Worm (Caenorhabditis elegans) whole organism, young adult: ENCODE measurements around the gene msp-142.

Source experiments
- B0019.2 ChIP-seq: fragments of 200-800 bp; sonication (Bioruptor generic); conservative IDR thresholded peaks from 2 replicates; pipeline ENCODE4 v1.3.6; 2022; ENCODE audit warnings: missing genetic modification reagents, missing genetic modification characterization, missing compliant biosample characterization
- B0336.3 ChIP-seq: fragments of 200-800 bp; sonication (Bioruptor generic); IDR thresholded peaks from 2 replicates; pipeline ENCODE4 v1.3.6; 2022; ENCODE audit warnings: missing genetic modification characterization, missing compliant biosample characterization
- F22D6.2 ChIP-seq: sonication (generic microtip); optimal IDR thresholded peaks from 2 replicates; lab custom pipeline; 2016; ENCODE audit warnings: mild to moderate bottlenecking, missing genetic modification characterization, missing compliant biosample characterization
- F33H1.4 ChIP-seq: fragments of 200-800 bp; sonication (Bioruptor generic); IDR thresholded peaks from 2 replicates; pipeline ENCODE4 v1.3.6; 2022; ENCODE audit warnings: missing genetic modification reagents, missing genetic modification characterization, missing compliant biosample characterization
- F37B4.10 ChIP-seq: fragments of 200-800 bp; sonication (Bioruptor generic); IDR thresholded peaks from 2 replicates; pipeline ENCODE4 v1.3.6; 2022; ENCODE audit warnings: missing genetic modification characterization, missing compliant biosample characterization
- F39B2.1 ChIP-seq: fragments of 200-800 bp; sonication (Bioruptor generic); IDR thresholded peaks from 2 replicates; pipeline ENCODE4 v1.3.6; 2022; ENCODE audit warnings: missing genetic modification reagents, missing genetic modification characterization, missing compliant biosample characterization
- F57A8.1 ChIP-seq: fragments of 200-800 bp; sonication (Bioruptor generic); optimal IDR thresholded peaks from 2 replicates; lab custom pipeline; 2018; ENCODE audit warnings: mild to moderate bottlenecking, missing genetic modification characterization, moderate library complexity, missing compliant biosample characterization
- Y53G8AR.9 ChIP-seq: fragments of 200-800 bp; sonication (Bioruptor generic); conservative IDR thresholded peaks from 2 replicates; pipeline ENCODE4 v1.3.6; 2022; ENCODE audit warnings: missing genetic modification reagents, missing genetic modification characterization, missing compliant biosample characterization
- Y56A3A.18 ChIP-seq: fragments of 200-800 bp; sonication (Bioruptor generic); IDR thresholded peaks from 2 replicates; pipeline ENCODE4 v1.3.6; 2022; ENCODE audit warnings: missing genetic modification reagents, missing genetic modification characterization, missing compliant biosample characterization
- atf-7 ChIP-seq: sonication (generic microtip); optimal IDR thresholded peaks from 2 replicates; lab custom pipeline; 2017; ENCODE audit warnings: mild to moderate bottlenecking, missing genetic modification characterization, missing compliant biosample characterization
- attf-6 ChIP-seq: fragments of 200-800 bp; sonication (Bioruptor generic); IDR thresholded peaks from 2 replicates; pipeline ENCODE4 v1.3.6; 2022; ENCODE audit warnings: missing genetic modification reagents, missing genetic modification characterization, missing compliant biosample characterization
- bed-2 ChIP-seq: fragments of 200-800 bp; sonication (Bioruptor generic); IDR thresholded peaks from 2 replicates; pipeline ENCODE4 v1.3.6; 2022; ENCODE audit warnings: missing genetic modification reagents, missing genetic modification characterization, missing compliant biosample characterization
- ccch-3 ChIP-seq: fragments of 200-800 bp; sonication (Bioruptor generic); optimal IDR thresholded peaks from 2 replicates; lab custom pipeline; 2018; ENCODE audit warnings: mild to moderate bottlenecking, missing genetic modification characterization, missing compliant biosample characterization
- ceh-100 ChIP-seq: fragments of 200-800 bp; sonication (Bioruptor generic); IDR thresholded peaks from 2 replicates; pipeline ENCODE4 v1.3.6; 2022; ENCODE audit warnings: missing genetic modification reagents, missing genetic modification characterization, missing compliant biosample characterization
- ceh-27 ChIP-seq: fragments of 200-800 bp; sonication (Bioruptor generic); optimal IDR thresholded peaks from 2 replicates; lab custom pipeline; 2018; ENCODE audit warnings: mild to moderate bottlenecking, missing genetic modification characterization, moderate library complexity, missing compliant biosample characterization
- ceh-58 ChIP-seq: fragments of 200-800 bp; sonication (Bioruptor generic); IDR thresholded peaks from 2 replicates; pipeline ENCODE4 v1.3.6; 2022; ENCODE audit warnings: missing genetic modification characterization, missing compliant biosample characterization
- chd-7 ChIP-seq: sonication (generic microtip); optimal IDR thresholded peaks from 2 replicates; lab custom pipeline; 2016; ENCODE audit warnings: mild to moderate bottlenecking, missing genetic modification characterization, moderate library complexity, missing compliant biosample characterization
- die-1 ChIP-seq: sonication (generic microtip); optimal IDR thresholded peaks from 2 replicates; lab custom pipeline; 2016; ENCODE audit warnings: missing genotype, mild to moderate bottlenecking, missing genetic modification characterization, missing compliant biosample characterization
- dox-1 ChIP-seq: fragments of 200-800 bp; sonication (Bioruptor generic); IDR thresholded peaks from 2 replicates; pipeline ENCODE4 v1.3.6; 2022; ENCODE audit warnings: missing genetic modification reagents, missing genetic modification characterization, missing compliant biosample characterization
- dpff-1 ChIP-seq: sonication (generic microtip); optimal IDR thresholded peaks from 2 replicates; lab custom pipeline; 2017; ENCODE audit warnings: mild to moderate bottlenecking, missing genetic modification characterization, missing compliant biosample characterization
- efl-1 ChIP-seq: fragments of 150-350 bp; optimal IDR thresholded peaks from 2 replicates; lab custom pipeline; 2014; ENCODE audit warnings: missing biosample characterization, missing genetic modification reagents, missing genetic modification characterization
- egl-44 ChIP-seq: fragments of 200-800 bp; sonication (Bioruptor generic); IDR thresholded peaks from 2 replicates; pipeline ENCODE4 v1.3.6; 2022; ENCODE audit warnings: missing genetic modification reagents, missing genetic modification characterization, missing compliant biosample characterization
- egrh-3 ChIP-seq: fragments of 200-800 bp; sonication (Bioruptor generic); IDR thresholded peaks from 2 replicates; pipeline ENCODE4 v1.3.6; 2022; ENCODE audit warnings: missing genetic modification reagents, missing genetic modification characterization, missing compliant biosample characterization
- ekl-4 ChIP-seq: fragments of 200-800 bp; sonication (Bioruptor generic); IDR thresholded peaks from 2 replicates; pipeline ENCODE4 v1.3.6; 2022; ENCODE audit warnings: missing genetic modification reagents, missing genetic modification characterization, missing compliant biosample characterization
- ets-4 ChIP-seq: fragments of 200-800 bp; sonication (Bioruptor generic); optimal IDR thresholded peaks from 2 replicates; lab custom pipeline; 2018; ENCODE audit warnings: mild to moderate bottlenecking, missing genetic modification characterization, missing compliant biosample characterization
- him-1 ChIP-seq: sonication (generic microtip); optimal IDR thresholded peaks from 2 replicates; lab custom pipeline; 2016; ENCODE audit warnings: missing genotype, missing genetic modification reagents, missing genetic modification characterization, missing compliant biosample characterization
- hlh-12 ChIP-seq: sonication (generic microtip); optimal IDR thresholded peaks from 2 replicates; lab custom pipeline; 2016; ENCODE audit warnings: missing genetic modification characterization, missing compliant biosample characterization
- lin-26 ChIP-seq: fragments of 200-800 bp; sonication (Bioruptor generic); IDR thresholded peaks from 2 replicates; pipeline ENCODE4 v1.3.6; 2022; ENCODE audit warnings: missing genetic modification reagents, missing genetic modification characterization, missing compliant biosample characterization
- lin-35 ChIP-seq, 3 experiments: fragments of 150-350 bp in 2 of 3; sonication (generic microtip) in 1 of 3; optimal IDR thresholded peaks; 2 replicates each; lab custom pipeline; 2014 to 2018; ENCODE audit warnings: missing biosample characterization in 3 of 3, missing genetic modification characterization in 3 of 3, missing genetic modification reagents in 3 of 3
- madf-6 ChIP-seq: fragments of 200-800 bp; sonication (Bioruptor generic); IDR thresholded peaks from 2 replicates; pipeline ENCODE4 v1.3.6; 2022; ENCODE audit warnings: missing genetic modification reagents, missing genetic modification characterization, missing compliant biosample characterization
- mel-28 ChIP-seq: sonication (generic microtip); optimal IDR thresholded peaks from 2 replicates; lab custom pipeline; 2016; ENCODE audit warnings: borderline replicate concordance, mild to moderate bottlenecking, missing genetic modification characterization, missing compliant biosample characterization
- nhr-80 ChIP-seq: sonication (generic microtip); optimal IDR thresholded peaks from 2 replicates; lab custom pipeline; 2016; ENCODE audit warnings: missing genetic modification characterization, missing compliant biosample characterization
- pbrm-1 ChIP-seq: fragments of 200-800 bp; sonication (Bioruptor generic); IDR thresholded peaks from 2 replicates; pipeline ENCODE4 v1.3.6; 2022; ENCODE audit warnings: missing genetic modification reagents, missing genetic modification characterization, missing compliant biosample characterization
- rcor-1 ChIP-seq: fragments of 200-800 bp; sonication (Bioruptor generic); IDR thresholded peaks from 2 replicates; pipeline ENCODE4 v1.3.6; 2022; ENCODE audit warnings: missing genetic modification reagents, missing genetic modification characterization, missing compliant biosample characterization
- repo-1 ChIP-seq: sonication (generic microtip); optimal IDR thresholded peaks from 2 replicates; lab custom pipeline; 2017; ENCODE audit warnings: mild to moderate bottlenecking, missing genetic modification characterization, missing compliant biosample characterization
- sdz-38 ChIP-seq: sonication (generic microtip); optimal IDR thresholded peaks from 2 replicates; lab custom pipeline; 2016; ENCODE audit warnings: missing genotype, missing genetic modification characterization, missing compliant biosample characterization
- snpc-3.4 ChIP-seq: sonication (generic microtip); optimal IDR thresholded peaks from 2 replicates; lab custom pipeline; 2017; ENCODE audit warnings: missing genetic modification characterization, mild to moderate bottlenecking, missing compliant biosample characterization, antibody characterized with exemption, moderate library complexity, missing genotype, missing genetic modification reagents
- snpc-4 ChIP-seq, 5 experiments: fragments of 150-350 bp in 1 of 5; sonication (generic microtip) in 4 of 5; optimal IDR thresholded peaks; 2 replicates each; lab custom pipeline; 2014 to 2018; ENCODE audit warnings: missing genetic modification characterization in 5 of 5, missing biosample characterization in 3 of 5, antibody characterized with exemption in 2 of 5, mild to moderate bottlenecking in 2 of 5, missing compliant biosample characterization in 2 of 5, missing genotype in 2 of 5, moderate library complexity in 2 of 5, missing genetic modification reagents in 1 of 5
- somi-1 ChIP-seq: fragments of 200-800 bp; sonication (Bioruptor generic); optimal IDR thresholded peaks from 2 replicates; lab custom pipeline; 2018; ENCODE audit warnings: mild to moderate bottlenecking, missing genetic modification characterization, missing compliant biosample characterization
- tbp1 ChIP-seq: fragments of 200-800 bp; sonication (Bioruptor generic); optimal IDR thresholded peaks from 2 replicates; lab custom pipeline; 2018; ENCODE audit warnings: mild to moderate bottlenecking, missing genetic modification characterization, missing compliant biosample characterization
- tbx-9 ChIP-seq: sonication (generic microtip); optimal IDR thresholded peaks from 2 replicates; lab custom pipeline; 2016; ENCODE audit warnings: borderline replicate concordance, missing genetic modification characterization, inconsistent platforms, missing compliant biosample characterization
- unc-62 ChIP-seq: fragments of 150-350 bp; optimal IDR thresholded peaks from 2 replicates; lab custom pipeline; 2014; ENCODE audit warnings: missing biosample characterization, missing genetic modification reagents, missing genetic modification characterization
- ztf-25 ChIP-seq: fragments of 200-800 bp; sonication (Bioruptor generic); IDR thresholded peaks from 2 replicates; pipeline ENCODE4 v1.3.6; 2022; ENCODE audit warnings: missing genetic modification reagents, missing genetic modification characterization, missing compliant biosample characterization
- ztf-3 ChIP-seq: fragments of 200-800 bp; sonication (Bioruptor generic); optimal IDR thresholded peaks from 2 replicates; lab custom pipeline; 2018; ENCODE audit warnings: mild to moderate bottlenecking, missing genetic modification characterization, missing compliant biosample characterization

msp-142 gene

ce11 chrII:5841053-5841547 is 43.4 kb downstream of the msp-142 start, which contains the start of gene lec-5:
TSS of gene lec-5 (minus strand) at chrII:5841103.
- TF ChIP-seq F37B4.10 (GFP tag; lab: Robert Waterston, UW): no peak
- TF ChIP-seq F57A8.1 (GFP tag; lab: Kevin White, UChicago): no peak
- TF ChIP-seq, all 124 proteins: peak for 0

ce11 chrII:5841866-5842265 is 44.1 kb downstream of the msp-142 start, which contains the start of gene nep-25:
TSS of gene nep-25 (plus strand) at chrII:5842240.
- TF ChIP-seq tbx-9 (tag; lab: Kevin White, UChicago): no peak
- TF ChIP-seq B0336.3 (GFP tag; lab: Robert Waterston, UW): no peak
- TF ChIP-seq nhr-80: no peak
- no peak for TF ChIP-seq F39B2.1
- TF ChIP-seq attf-6 (GFP tag; lab: Robert Waterston, UW): no peak
- no peak for TF ChIP-seq sdz-38 (tag; lab: Kevin White, UChicago)
- no peak for TF ChIP-seq dox-1 (GFP tag; lab: Robert Waterston, UW)
- no peak for TF ChIP-seq somi-1 (GFP tag; lab: Kevin White, UChicago)

- TF ChIP-seq mel-28 (tag; lab: Kevin White, UChicago) (peak; percentile 87), ztf-3 (GFP tag; lab: Kevin White, UChicago) (peak; percentile 96), F22D6.2 (tag; lab: Kevin White, UChicago) (peak; percentile 95), pbrm-1 (GFP tag; lab: Robert Waterston, UW) (peak; percentile 100), ccch-3 (GFP tag; lab: Kevin White, UChicago) (peak; percentile 31), tbp1 (GFP tag; lab: Kevin White, UChicago) (peak; percentile 84), madf-6 (peak; percentile 94), repo-1 (peak; percentile 100), Y56A3A.18 (GFP tag; lab: Robert Waterston, UW) (peak; percentile 98), F33H1.4 (GFP tag; lab: Robert Waterston, UW) (peak; percentile 81), efl-1 (GFP tag; lab: Kevin White, UChicago) (peak; percentile 49), rcor-1 (GFP tag; lab: Robert Waterston, UW) (peak; percentile 99), lin-35 (GFP tag; optimal IDR thresholded peaks at IDR 0.05; lab: Kevin White, UChicago) (peak in 2 of 3 experiments; percentile 91 to 94), lin-26 (peak; percentile 96), atf-7 (tag; lab: Kevin White, UChicago) (peak; percentile 98), B0019.2 (GFP tag; lab: Robert Waterston, UW) (peak; percentile 82), dpff-1 (tag; lab: Kevin White, UChicago) (peak; percentile 81), bed-2 (peak; percentile 94), ekl-4 (GFP tag; lab: Robert Waterston, UW) (peak; percentile 99), Y53G8AR.9 (GFP tag; lab: Robert Waterston, UW) (peak; percentile 99), egl-44 (GFP tag; lab: Robert Waterston, UW) (peak; percentile 95), him-1 (tag; lab: Kevin White, UChicago) (peak; percentile 100), nhr-80 (peak; percentile 81), sdz-38 (tag; lab: Kevin White, UChicago) (peak; percentile 59), ceh-27 (GFP tag; lab: Kevin White, UChicago) (peak; percentile 99), egrh-3 (GFP tag; lab: Robert Waterston, UW) (peak; percentile 84), snpc-3.4 (peak; percentile 99), ceh-58 (GFP tag; lab: Robert Waterston, UW) (peak; percentile 61; the same call in 1 of the 2 replicates), chd-7 (tag; lab: Kevin White, UChicago) (peak; percentile 100), ztf-25 (GFP tag; lab: Robert Waterston, UW) (peak; percentile 80), snpc-4 (GFP tag; optimal IDR thresholded peaks at IDR 0.05; lab: Kevin White, UChicago) (peak; percentile 100), snpc-4 (tag; optimal IDR thresholded peaks at IDR 0.05; lab: Kevin White, UChicago) (peak; percentile 100), ceh-100 (GFP tag; lab: Robert Waterston, UW) (peak; percentile 95), ets-4 (GFP tag; lab: Kevin White, UChicago) (peak; percentile 94), hlh-12 (tag; lab: Kevin White, UChicago) (peak; percentile 2), unc-62 (GFP tag; lab: Kevin White, UChicago) (peak; percentile 67), die-1 (peak; percentile 88)
Measured at ce11 chrII:5844694-5845129, 47.0 kb downstream of the msp-142 start.
